Worm (Caenorhabditis elegans): ENCODE data around the gene let-92.
A peak's percentile ranks its signal among the peaks of the same experiment; 100 is the strongest.

Gene let-92

DNA sequence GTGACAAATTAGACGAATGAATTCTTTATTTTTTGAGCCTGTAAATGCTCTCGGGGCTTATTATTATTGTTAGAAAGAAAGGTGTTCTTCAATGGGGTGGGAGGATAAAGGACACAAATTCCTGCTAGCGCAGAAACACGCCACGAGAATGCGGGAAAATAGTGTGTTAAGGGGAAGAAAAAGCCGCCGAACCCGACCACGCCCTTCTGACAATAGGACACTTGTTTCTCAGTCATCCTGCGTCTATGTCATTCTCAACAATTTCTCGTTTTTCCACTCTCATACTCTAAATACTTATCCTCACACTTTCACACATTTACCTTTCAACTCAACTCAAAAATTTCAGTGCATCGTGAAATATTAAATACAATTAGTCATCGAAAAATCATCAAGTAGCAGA is 44.3 kb upstream of the let-92 start, which contains the start of gene M117.1:
M117.1 (plus strand) TSS at position 347 of the 400 bp plus-strand sequence.
- TF ChIP-seq D2030.7 (GFP tag; IDR thresholded peaks at IDR 0.05) (no peak), zfh-2 (GFP tag; conservative IDR thresholded peaks at IDR 0.05) (0 out of 2 replicates have a peak, but pooled peaks have one; percentile 11)

- TF ChIP-seq K11D2.4 (GFP tag; IDR thresholded peaks at IDR 0.05) (no peak), ZK185.1 (tag; optimal IDR thresholded peaks at IDR 0.05; ENCODE audit: poor library complexity, severe bottlenecking) (peak; percentile 53), F49E8.2 (tag; optimal IDR thresholded peaks at IDR 0.05; ENCODE audit: insufficient read depth) (peak; percentile 89), attf-6 (GFP tag; IDR thresholded peaks at IDR 0.05) (peak; percentile 64), xnd-1 (tag; optimal IDR thresholded peaks at IDR 0.05) (peak; percentile 33), bed-2 (GFP tag; IDR thresholded peaks at IDR 0.05) (no peak), F10E7.11 (tag; optimal IDR thresholded peaks at IDR 0.05) (no peak), snpc-3.4 (tag; optimal IDR thresholded peaks at IDR 0.05) (peak; percentile 64), tlf-1 (GFP tag; optimal IDR thresholded peaks at IDR 0.05) (peak; percentile 46), lin-35 (GFP tag; optimal IDR thresholded peaks at IDR 0.05) (peak in 2 of 3 experiments; percentile 31 to 66), snpc-1.1 (tag; optimal IDR thresholded peaks at IDR 0.05; ENCODE audit: insufficient read depth) (no peak), Y53G8AR.9 (GFP tag; conservative IDR thresholded peaks at IDR 0.05) (peak; percentile 70; the same call in 1 of the 2 replicates), Y95B8A.8 (GFP tag; IDR thresholded peaks at IDR 0.05) (peak; percentile 60; the same call in 1 of the 2 replicates), dox-1 (GFP tag; IDR thresholded peaks at IDR 0.05) (0 out of 2 replicates have a peak, but pooled peaks have one; percentile 22), sdz-38 (tag; optimal IDR thresholded peaks at IDR 0.05) (no peak), ccch-3 (GFP tag; optimal IDR thresholded peaks at IDR 0.05) (no peak), egl-44 (GFP tag; IDR thresholded peaks at IDR 0.05) (0 out of 2 replicates have a peak, but pooled peaks have one; percentile 7), madf-3 (GFP tag; IDR thresholded peaks at IDR 0.05) (peak; percentile 64), aptf-2 (GFP tag; conservative IDR thresholded peaks at IDR 0.05) (no peak), ceh-79 (tag; optimal IDR thresholded peaks at IDR 0.05) (peak; percentile 58), mel-28 (tag; optimal IDR thresholded peaks at IDR 0.05; ENCODE audit: borderline replicate concordance) (no peak), let-526 (GFP tag; IDR thresholded peaks at IDR 0.05) (peak; percentile 43; the same call in 1 of the 2 replicates), lin-26 (GFP tag; IDR thresholded peaks at IDR 0.05) (peak; percentile 67), cebp-1 (GFP tag; IDR thresholded peaks at IDR 0.05) (no peak), cebp-1 (tag; optimal IDR thresholded peaks at IDR 0.05) (peak; percentile 55), madf-6 (GFP tag; IDR thresholded peaks at IDR 0.05) (peak; percentile 74), attf-3 (GFP tag; conservative IDR thresholded peaks at IDR 0.05) (0 out of 2 replicates have a peak, but pooled peaks have one; percentile 27), atf-7 (tag; optimal IDR thresholded peaks at IDR 0.05) (peak; percentile 44), fkh-3 (tag; optimal IDR thresholded peaks at IDR 0.05) (no peak), F39B2.1 (GFP tag; IDR thresholded peaks at IDR 0.05) (peak; percentile 80), B0261.1 (tag; optimal IDR thresholded peaks at IDR 0.05) (no peak), ztf-26 (tag; optimal IDR thresholded peaks at IDR 0.05) (no peak), efl-1 (GFP tag; optimal IDR thresholded peaks at IDR 0.05) (peak; percentile 5), athp-1 (tag; optimal IDR thresholded peaks at IDR 0.05) (peak; percentile 79), ama-1 (optimal IDR thresholded peaks at IDR 0.05) (no peak), ama-1 (GFP tag; optimal IDR thresholded peaks at IDR 0.05) (peak; percentile 53 to 55), F22D6.2 (tag; optimal IDR thresholded peaks at IDR 0.05) (no peak), D2030.7 (GFP tag; IDR thresholded peaks at IDR 0.05) (peak; percentile 27), repo-1 (tag; optimal IDR thresholded peaks at IDR 0.05) (peak; percentile 64), hlh-12 (tag; optimal IDR thresholded peaks at IDR 0.05) (no peak), B0336.3 (GFP tag; IDR thresholded peaks at IDR 0.05) (peak; percentile 72), ceh-58 (GFP tag; IDR thresholded peaks at IDR 0.05) (peak; percentile 63; the same call in 1 of the 2 replicates), unc-130 (GFP tag; optimal IDR thresholded peaks at IDR 0.05) (peak; percentile 42), hlh-26 (GFP tag; conservative IDR thresholded peaks at IDR 0.05) (no peak)
Observed at ce11 chrIV:11820067-11820913, 38.0 kb upstream of the let-92 start.

Measured in whole organism, young adult.